Worm (Caenorhabditis elegans) whole organism, L4/young adult: ENCODE data around the gene syx-3.

Source experiments
- W03F9.2 ChIP-seq: fragments of 150-350 bp; optimal IDR thresholded peaks from 2 replicates; lab custom pipeline; 2014; ENCODE audit warnings: missing biosample characterization, missing genetic modification characterization
- dao-5 ChIP-seq: sonication (generic microtip); optimal IDR thresholded peaks from 2 replicates; lab custom pipeline; 2016; ENCODE audit warnings: missing genotype, missing genetic modification characterization, moderate library complexity, missing compliant biosample characterization
- him-1 ChIP-seq: sonication (generic microtip); optimal IDR thresholded peaks from 2 replicates; lab custom pipeline; 2016; ENCODE audit warnings: missing genotype, missing genetic modification reagents, missing genetic modification characterization, missing compliant biosample characterization

DNA sequence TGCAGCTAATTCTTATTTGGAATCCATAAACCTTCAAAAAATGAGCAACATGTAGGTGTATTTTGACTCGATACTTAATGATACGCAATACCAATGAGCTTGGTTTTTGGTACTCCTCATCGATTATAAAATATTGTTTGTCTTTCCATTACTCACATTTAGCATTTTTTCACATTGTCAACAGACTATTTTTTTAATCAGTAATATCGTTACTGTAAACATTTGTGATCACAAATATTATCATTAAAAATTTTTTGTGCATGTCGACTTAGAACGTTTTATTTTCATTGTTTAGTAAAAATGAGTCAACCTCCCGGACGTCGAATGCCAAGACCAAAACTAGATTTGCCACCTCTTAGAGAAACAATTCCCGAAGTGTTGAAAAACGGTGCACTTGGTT, 28.4 kb downstream of the syx-3 start, which contains the start of gene sek-5:
- TF ChIP-seq W03F9.2: no peak
- no peak for TF ChIP-seq him-1 (tag; lab: Kevin White, UChicago)
- no peak for TF ChIP-seq dao-5 (tag; lab: Kevin White, UChicago)
